Worm (Caenorhabditis elegans) whole organism, young adult: ENCODE data around the gene ebp-2.

Experiments
- ceh-100 ChIP-seq: fragments of 200-800 bp; sonication (Bioruptor generic); IDR thresholded peaks from 2 replicates; pipeline ENCODE4 v1.3.6; 2022; ENCODE audit warnings: missing genetic modification reagents, missing genetic modification characterization, missing compliant biosample characterization
- lsy-27 ChIP-seq: sonication (generic microtip); optimal IDR thresholded peaks from 2 replicates; lab custom pipeline; 2017; ENCODE audit warnings: missing genetic modification characterization, mild to moderate bottlenecking, missing compliant biosample characterization, antibody characterized with exemption, missing genotype, borderline replicate concordance; ENCODE audit not compliant: insufficient read depth

DNA sequence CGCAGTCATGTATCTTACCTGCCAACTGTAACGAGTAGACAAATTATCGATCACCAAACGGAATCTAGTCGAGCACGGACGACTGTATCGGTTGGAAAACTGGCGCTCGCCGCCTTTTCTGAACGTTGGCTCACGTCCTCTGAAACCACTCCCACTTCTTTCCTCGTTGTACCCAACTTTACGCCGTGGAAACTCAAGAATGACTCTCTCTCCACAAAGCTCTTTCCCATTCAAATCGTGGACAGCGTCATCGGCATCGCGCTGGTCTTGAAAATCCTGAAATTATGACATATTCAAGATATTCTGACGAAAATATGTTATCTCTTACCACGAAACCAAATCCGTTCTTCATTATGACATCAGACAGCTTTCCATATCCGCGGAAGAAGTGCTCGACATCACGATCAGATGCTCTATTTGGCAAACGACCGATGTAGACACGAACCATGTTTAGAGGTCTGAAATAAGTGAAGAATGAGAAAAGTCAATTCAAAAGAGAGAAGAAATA, 10.0 kb downstream of the ebp-2 start, which contains the start of gene rsp-2:
- TF ChIP-seq lsy-27 (tag; lab: Kevin White, UChicago) (no peak), ceh-100 (no peak)
